Fruit fly (Drosophila melanogaster) whole organism, embryonic: ENCODE measurements around the gene Fign.

Experiments used
- CG10274 ChIP-seq: fragments of 200-800 bp; sonication (Bioruptor generic); optimal IDR thresholded peaks from 3 replicates; lab custom pipeline; 2017; ENCODE audit warnings: missing biosample characterization, mild to moderate bottlenecking, missing genetic modification characterization
- CG31388 ChIP-seq: fragments of 200-800 bp; sonication (Bioruptor generic); optimal IDR thresholded peaks from 2 replicates; lab custom pipeline; 2016; ENCODE audit warnings: missing biosample characterization, missing genetic modification characterization
- CG4360 ChIP-seq: fragments of 200-800 bp; sonication (Bioruptor generic); IDR thresholded peaks from 2 replicates; pipeline ENCODE4 v1.3.6; 2022; ENCODE audit warnings: missing biosample characterization, missing genetic modification characterization
- CkIIα-i1 ChIP-seq: fragments of 200-800 bp; sonication (Bioruptor generic); IDR thresholded peaks from 2 replicates; pipeline ENCODE4 v1.3.6; 2022; ENCODE audit warnings: missing biosample characterization, missing genetic modification characterization
- ash1 ChIP-seq: fragments of 200-800 bp; sonication (Bioruptor generic); optimal IDR thresholded peaks from 2 replicates; lab custom pipeline; 2018; ENCODE audit warnings: missing biosample characterization, mild to moderate bottlenecking, missing genetic modification characterization
- hb ChIP-seq: fragments of 200-800 bp; sonication (Bioruptor generic); IDR thresholded peaks from 3 replicates; pipeline ENCODE4 v1.3.6; 2022; ENCODE audit warnings: missing biosample characterization, missing genetic modification characterization; ENCODE audit not compliant: partially characterized antibody
- lola ChIP-seq, 3 experiments: fragments of >200 bp in 2 of 3; fragments of 200-800 bp in 1 of 3; sonication (Bioruptor generic) in 1 of 3; optimal IDR thresholded peaks; 2 replicates each; lab custom pipeline; 2017 to 2019; ENCODE audit warnings: missing biosample characterization in 3 of 3, missing genetic modification characterization in 3 of 3, mild to moderate bottlenecking in 1 of 3, moderate library complexity in 1 of 3
- mam ChIP-seq: fragments of 200-800 bp; sonication (Bioruptor generic); optimal IDR thresholded peaks from 3 replicates; lab custom pipeline; 2016; ENCODE audit warnings: missing biosample characterization, missing genetic modification characterization
- pum ChIP-seq: fragments of 200-800 bp; sonication (Bioruptor generic); optimal IDR thresholded peaks from 2 replicates; lab custom pipeline; 2016; ENCODE audit warnings: missing biosample characterization, missing genetic modification characterization

DNA sequence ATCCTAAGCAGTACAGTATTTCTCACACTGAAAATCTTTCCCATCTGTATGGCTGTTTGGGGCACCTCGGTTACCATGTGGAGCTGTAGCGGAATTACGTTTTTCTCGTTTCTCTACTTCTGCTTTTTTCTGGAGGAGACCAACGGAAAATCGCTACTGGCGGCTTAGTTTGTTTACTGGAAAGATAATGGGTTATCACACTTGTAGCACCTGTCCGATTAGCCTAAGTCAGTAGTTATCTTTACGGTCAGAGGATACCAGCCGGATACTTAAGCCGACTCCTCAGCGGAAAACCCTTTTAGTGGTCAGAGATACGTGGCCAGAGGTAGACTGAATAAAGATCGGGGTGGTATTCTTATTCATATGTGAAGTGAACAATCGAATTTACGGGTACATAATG, 12.8 kb upstream of the Fign start, which contains the start of gene CG15408:
- no peak for TF ChIP-seq CkIIα-i1
- TF ChIP-seq hb (GFP tag; lab: Robert Waterston, UW): no peak
- no peak for TF ChIP-seq CG10274 (GFP tag; lab: Kevin White, UChicago)
- no peak for TF ChIP-seq lola (GFP tag; optimal IDR thresholded peaks at IDR 0.05; lab: Kevin White, UChicago)
- no peak for TF ChIP-seq ash1 (GFP tag; lab: Kevin White, UChicago)
- no peak for TF ChIP-seq CG4360
- no peak for TF ChIP-seq mam (GFP tag; lab: Kevin White, UChicago)
- TF ChIP-seq pum (GFP tag; lab: Kevin White, UChicago): no peak
- no peak for TF ChIP-seq CG31388 (GFP tag; lab: Kevin White, UChicago)
